Fruit fly (Drosophila melanogaster) whole organism, embryonic: ENCODE measurements around the gene Sap130.

ENCODE experiments used
- Ada2b ChIP-seq: fragments of 200-800 bp; sonication (Bioruptor generic); IDR thresholded peaks from 2 replicates; pipeline ENCODE4 v1.3.6; 2022; ENCODE audit warnings: missing biosample characterization, missing genetic modification characterization
- CG10209 ChIP-seq: fragments of 200-800 bp; sonication (Bioruptor generic); optimal IDR thresholded peaks from 3 replicates; lab custom pipeline; 2017; ENCODE audit warnings: missing biosample characterization, mild to moderate bottlenecking, missing genetic modification characterization, missing genetic modification reagents
- CG10431 ChIP-seq: fragments of 200-800 bp; sonication (Bioruptor generic); optimal IDR thresholded peaks from 3 replicates; lab custom pipeline; 2018; ENCODE audit warnings: missing biosample characterization, mild to moderate bottlenecking, missing genetic modification characterization
- CG10959 ChIP-seq: fragments of 200-800 bp; sonication (Bioruptor generic); IDR thresholded peaks from 2 replicates; pipeline ENCODE4 v1.3.6; 2022; ENCODE audit warnings: missing biosample characterization, missing genetic modification characterization
- CG11398 ChIP-seq: fragments of 200-800 bp; sonication (Bioruptor generic); optimal IDR thresholded peaks from 2 replicates; lab custom pipeline; 2016; ENCODE audit warnings: missing biosample characterization, missing genetic modification characterization
- CG13624 ChIP-seq: fragments of 200-800 bp; sonication (Bioruptor generic); optimal IDR thresholded peaks from 2 replicates; lab custom pipeline; 2016; ENCODE audit warnings: missing biosample characterization, missing genetic modification characterization
- CG14860 ChIP-seq: fragments of 200-800 bp; sonication (Bioruptor generic); IDR thresholded peaks from 3 replicates; pipeline ENCODE4 v1.3.6; 2022; ENCODE audit warnings: missing biosample characterization, missing genetic modification characterization; ENCODE audit not compliant: partially characterized antibody
- CG17802 ChIP-seq: fragments of 200-800 bp; sonication (Bioruptor generic); optimal IDR thresholded peaks from 2 replicates; lab custom pipeline; 2018; ENCODE audit warnings: missing biosample characterization, mild to moderate bottlenecking, missing genetic modification characterization, moderate library complexity
- CG1792 ChIP-seq: fragments of 200-800 bp; sonication (Bioruptor generic); optimal IDR thresholded peaks from 2 replicates; lab custom pipeline; 2016; ENCODE audit warnings: missing biosample characterization, missing genetic modification characterization
- CG2116 ChIP-seq: fragments of 200-800 bp; sonication (Bioruptor generic); optimal IDR thresholded peaks from 3 replicates; lab custom pipeline; 2018; ENCODE audit warnings: missing biosample characterization, mild to moderate bottlenecking, missing genetic modification characterization
- CG2202 ChIP-seq: fragments of 200-800 bp; sonication (Bioruptor generic); optimal IDR thresholded peaks from 2 replicates; lab custom pipeline; 2018; ENCODE audit warnings: missing biosample characterization, mild to moderate bottlenecking, missing genetic modification characterization
- CG3281 ChIP-seq: fragments of 200-800 bp; sonication (Bioruptor generic); optimal IDR thresholded peaks from 3 replicates; lab custom pipeline; 2017; ENCODE audit warnings: missing biosample characterization, mild to moderate bottlenecking, missing genetic modification characterization
- CG33557 ChIP-seq: fragments of 200-800 bp; sonication (Bioruptor generic); optimal IDR thresholded peaks from 2 replicates; lab custom pipeline; 2019; ENCODE audit warnings: missing biosample characterization, mild to moderate bottlenecking, missing genetic modification characterization, moderate library complexity
- CG3847 ChIP-seq: fragments of 200-800 bp; sonication (Bioruptor generic); IDR thresholded peaks from 2 replicates; pipeline ENCODE4 v1.3.6; 2022; ENCODE audit warnings: missing biosample characterization, missing genetic modification characterization
- CG4282 ChIP-seq: fragments of 200-800 bp; sonication (Bioruptor generic); optimal IDR thresholded peaks from 2 replicates; lab custom pipeline; 2016; ENCODE audit warnings: missing biosample characterization, missing genetic modification characterization
- CG6854 ChIP-seq: fragments of 200-800 bp; sonication (Bioruptor generic); optimal IDR thresholded peaks from 3 replicates; lab custom pipeline; 2017; ENCODE audit warnings: missing biosample characterization, mild to moderate bottlenecking, missing genetic modification characterization
- CG7786 ChIP-seq: fragments of 200-800 bp; sonication (Bioruptor generic); optimal IDR thresholded peaks from 2 replicates; lab custom pipeline; 2016; ENCODE audit warnings: missing biosample characterization, missing genetic modification characterization
- CG7987 ChIP-seq: fragments of 200-800 bp; sonication (Bioruptor generic); optimal IDR thresholded peaks from 2 replicates; lab custom pipeline; 2018; ENCODE audit warnings: missing biosample characterization, mild to moderate bottlenecking, missing genetic modification characterization, moderate library complexity
- CG8089 ChIP-seq: fragments of 200-800 bp; sonication (Bioruptor generic); optimal IDR thresholded peaks from 3 replicates; lab custom pipeline; 2016; ENCODE audit warnings: missing biosample characterization, missing genetic modification characterization
- CG8924 ChIP-seq: fragments of 200-800 bp; optimal IDR thresholded peaks from 3 replicates; lab custom pipeline; 2019; ENCODE audit warnings: missing biosample characterization, mild to moderate bottlenecking, missing genetic modification characterization, moderate library complexity
- CG9876 ChIP-seq: fragments of 200-800 bp; sonication (Bioruptor generic); optimal IDR thresholded peaks from 2 replicates; lab custom pipeline; 2016; ENCODE audit warnings: missing biosample characterization, missing genetic modification characterization
- D ChIP-seq, 2 experiments: fragments of 200-800 bp in 1 of 2; fragments of >200 bp in 1 of 2; sonication (Bioruptor generic) in 1 of 2; optimal IDR thresholded peaks; 2 replicates in 1 of 2; 3 replicates in 1 of 2; lab custom pipeline; 2017; ENCODE audit warnings: mild to moderate bottlenecking in 1 of 2, missing biosample characterization in 1 of 2, missing genetic modification characterization in 1 of 2, missing genetic modification reagents in 1 of 2
- Dad ChIP-seq: fragments of 200-800 bp; sonication (Bioruptor generic); optimal IDR thresholded peaks from 3 replicates; lab custom pipeline; 2016; ENCODE audit warnings: missing biosample characterization, missing genetic modification characterization
- Dbx ChIP-seq: fragments of 200-800 bp; sonication (Bioruptor generic); IDR thresholded peaks from 3 replicates; pipeline ENCODE4 v1.3.6; 2022; ENCODE audit warnings: missing biosample characterization, missing genetic modification characterization
- Dfd ChIP-seq, 2 experiments: fragments of >200 bp; optimal IDR thresholded peaks; 2 replicates each; lab custom pipeline; 2017; ENCODE audit warnings: missing biosample characterization in 2 of 2, missing genetic modification characterization in 2 of 2
- Drgx ChIP-seq: fragments of 200-800 bp; sonication (Bioruptor generic); IDR thresholded peaks from 2 replicates; pipeline ENCODE4 v1.3.6; 2022; ENCODE audit warnings: missing biosample characterization, missing genetic modification characterization
- Eip74EF ChIP-seq, 2 experiments: fragments of 200-800 bp in 1 of 2; fragments of >200 bp in 1 of 2; sonication (Bioruptor generic) in 1 of 2; optimal IDR thresholded peaks; 2 replicates each; lab custom pipeline; 2017 to 2019; ENCODE audit warnings: missing biosample characterization in 2 of 2, missing genetic modification characterization in 2 of 2, mild to moderate bottlenecking in 1 of 2, moderate library complexity in 1 of 2
- Fer1 ChIP-seq: fragments of 200-800 bp; sonication (Bioruptor generic); optimal IDR thresholded peaks from 2 replicates; lab custom pipeline; 2017; ENCODE audit warnings: missing biosample characterization, mild to moderate bottlenecking, missing genetic modification characterization
- HmgZ ChIP-seq: fragments of 200-800 bp; sonication (Bioruptor generic); optimal IDR thresholded peaks from 2 replicates; lab custom pipeline; 2018; ENCODE audit warnings: missing biosample characterization, mild to moderate bottlenecking, missing genetic modification characterization
- Hmr ChIP-seq: fragments of 200-800 bp; sonication (Bioruptor generic); optimal IDR thresholded peaks from 3 replicates; lab custom pipeline; 2017; ENCODE audit warnings: mild to moderate bottlenecking, missing biosample characterization, missing genetic modification reagents, missing genetic modification characterization
- MBD-R2 ChIP-seq: fragments of 200-800 bp; sonication (Bioruptor generic); IDR thresholded peaks from 2 replicates; pipeline ENCODE4 v1.3.6; 2022; ENCODE audit warnings: missing biosample characterization, missing genetic modification characterization
- MESR4 ChIP-seq: fragments of 200-800 bp; sonication (Bioruptor generic); optimal IDR thresholded peaks from 2 replicates; lab custom pipeline; 2018; ENCODE audit warnings: missing biosample characterization, mild to moderate bottlenecking, missing genetic modification characterization, moderate library complexity
- Sin3A ChIP-seq: fragments of >200 bp; optimal IDR thresholded peaks from 2 replicates; lab custom pipeline; 2018
- Usf ChIP-seq: fragments of 200-800 bp; sonication (Bioruptor generic); optimal IDR thresholded peaks from 2 replicates; lab custom pipeline; 2017; ENCODE audit warnings: missing genotype, missing biosample characterization, missing genetic modification characterization
- Xrp1 ChIP-seq: fragments of 200-800 bp; sonication (Bioruptor generic); IDR thresholded peaks from 2 replicates; pipeline ENCODE4 v1.3.6; 2022; ENCODE audit warnings: missing biosample characterization, missing genetic modification characterization
- YL-1 ChIP-seq: fragments of 200-800 bp; sonication (Bioruptor generic); optimal IDR thresholded peaks from 3 replicates; lab custom pipeline; 2017; ENCODE audit warnings: missing biosample characterization, mild to moderate bottlenecking, missing genetic modification characterization
- chm ChIP-seq: fragments of 200-800 bp; sonication (Bioruptor generic); IDR thresholded peaks from 2 replicates; pipeline ENCODE4 v1.3.6; 2022; ENCODE audit warnings: missing biosample characterization, missing genetic modification characterization
- ci ChIP-seq: fragments of 200-800 bp; sonication (Bioruptor generic); IDR thresholded peaks from 3 replicates; pipeline ENCODE4 v1.3.6; 2022; ENCODE audit warnings: missing biosample characterization, missing genetic modification characterization
- danr ChIP-seq: fragments of 200-800 bp; sonication (Bioruptor generic); IDR thresholded peaks from 2 replicates; pipeline ENCODE4 v1.3.6; 2022; ENCODE audit warnings: missing biosample characterization, missing genetic modification characterization
- fd64A ChIP-seq: fragments of 200-800 bp; sonication (Bioruptor generic); optimal IDR thresholded peaks from 3 replicates; lab custom pipeline; 2018; ENCODE audit warnings: missing biosample characterization, mild to moderate bottlenecking, missing genetic modification characterization
- ftz-f1 ChIP-seq: fragments of 200-800 bp; sonication (Bioruptor generic); optimal IDR thresholded peaks from 2 replicates; lab custom pipeline; 2016; ENCODE audit warnings: missing biosample characterization, missing genetic modification characterization
- grn ChIP-seq: fragments of 200-800 bp; sonication (Bioruptor generic); optimal IDR thresholded peaks from 3 replicates; lab custom pipeline; 2017; ENCODE audit warnings: missing biosample characterization, missing genetic modification characterization
- gt ChIP-seq: fragments of 200-800 bp; sonication (Bioruptor generic); IDR thresholded peaks from 2 replicates; pipeline ENCODE4 v1.3.6; 2022; ENCODE audit warnings: missing biosample characterization, missing genetic modification characterization
- kni ChIP-seq: fragments of 200-800 bp; sonication (Bioruptor generic); optimal IDR thresholded peaks from 3 replicates; lab custom pipeline; 2017; ENCODE audit warnings: mild to moderate bottlenecking, missing biosample characterization, missing genetic modification reagents, missing genetic modification characterization
- lola ChIP-seq, 3 experiments: fragments of >200 bp in 2 of 3; fragments of 200-800 bp in 1 of 3; sonication (Bioruptor generic) in 1 of 3; optimal IDR thresholded peaks; 2 replicates each; lab custom pipeline; 2017 to 2019; ENCODE audit warnings: missing biosample characterization in 3 of 3, missing genetic modification characterization in 3 of 3, mild to moderate bottlenecking in 1 of 3, moderate library complexity in 1 of 3
- luna ChIP-seq: fragments of 200-800 bp; sonication (Bioruptor generic); optimal IDR thresholded peaks from 2 replicates; lab custom pipeline; 2016; ENCODE audit warnings: missing biosample characterization, missing genetic modification characterization
- mam ChIP-seq: fragments of 200-800 bp; sonication (Bioruptor generic); optimal IDR thresholded peaks from 3 replicates; lab custom pipeline; 2016; ENCODE audit warnings: missing biosample characterization, missing genetic modification characterization
- nerfin-1 ChIP-seq: fragments of 200-800 bp; sonication (Bioruptor generic); optimal IDR thresholded peaks from 3 replicates; lab custom pipeline; 2019; ENCODE audit warnings: missing biosample characterization, mild to moderate bottlenecking, missing genetic modification characterization, moderate library complexity
- ro ChIP-seq: fragments of 200-800 bp; sonication (Bioruptor generic); IDR thresholded peaks from 2 replicates; pipeline ENCODE4 v1.3.6; 2022; ENCODE audit warnings: missing biosample characterization, missing genetic modification characterization
- shn ChIP-seq: fragments of 200-800 bp; sonication (Bioruptor generic); optimal IDR thresholded peaks from 3 replicates; lab custom pipeline; 2016; ENCODE audit warnings: missing biosample characterization, missing genetic modification characterization

The Sap130 gene

DNA sequence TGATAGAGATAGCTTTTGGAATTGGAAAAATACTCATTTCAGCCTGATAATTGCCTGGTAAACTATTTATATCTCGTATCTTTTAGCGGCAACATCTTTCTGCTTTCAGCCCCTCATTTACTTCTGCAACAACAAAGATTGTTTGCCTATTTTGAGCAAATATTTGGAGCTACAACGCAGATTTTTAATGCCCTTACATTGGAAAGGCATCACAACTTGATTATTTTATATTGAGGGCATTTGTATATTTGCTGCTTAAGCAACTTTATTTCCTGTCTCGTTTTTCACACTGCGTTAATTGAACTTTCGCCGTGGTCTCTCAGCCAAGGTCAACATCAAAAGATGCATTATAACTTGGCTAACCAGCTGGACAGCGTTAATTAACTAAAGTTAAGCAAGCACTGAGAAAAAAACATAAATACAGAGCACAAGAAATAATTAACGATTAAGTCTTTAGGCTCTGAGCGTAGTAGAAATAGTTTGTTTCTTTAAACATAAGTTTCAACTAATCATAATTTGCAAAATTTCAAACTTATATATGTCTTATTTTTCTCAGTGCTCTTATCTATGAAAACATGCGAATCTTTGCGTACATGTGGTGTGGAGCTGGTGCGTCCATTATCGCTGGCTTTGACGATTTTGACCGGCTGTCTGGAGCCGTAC lies 25.7 kb downstream of the Sap130 start (continued):
- TF ChIP-seq CG10431 = no peak
- no peak for TF ChIP-seq CG1792 (GFP tag; lab: Kevin White, UChicago)
- peak; percentile 36; the same call in 1 of the 2 replicates for TF ChIP-seq chm (GFP tag; lab: Robert Waterston, UW)
- TF ChIP-seq CG3281 (GFP tag; lab: Kevin White, UChicago) = peak; percentile 53
- TF ChIP-seq mam (GFP tag; lab: Kevin White, UChicago) = peak; percentile 32
- no peak for TF ChIP-seq grn (GFP tag; lab: Kevin White, UChicago)
- peak; percentile 15 for TF ChIP-seq HmgZ
- TF ChIP-seq CG3847 (GFP tag; lab: Robert Waterston, UW) = peak; percentile 39; the same call in 1 of the 2 replicates
- TF ChIP-seq MESR4 = no peak
- TF ChIP-seq CG17802 (tag; lab: Kevin White, UChicago) = no peak
- TF ChIP-seq Usf (GFP tag; lab: Kevin White, UChicago) = no peak
- TF ChIP-seq lola (GFP tag; optimal IDR thresholded peaks at IDR 0.05; lab: Kevin White, UChicago) = no peak
- TF ChIP-seq Dfd (GFP tag; optimal IDR thresholded peaks at IDR 0.05; lab: Kevin White, UChicago) = no peak
- TF ChIP-seq CG14860 (GFP tag; lab: Robert Waterston, UW) = no peak
- TF ChIP-seq CG2116 (GFP tag; lab: Kevin White, UChicago) = no peak
- TF ChIP-seq Drgx (GFP tag; lab: Robert Waterston, UW) = peak; percentile 70
- TF ChIP-seq CG33557 (GFP tag; lab: Kevin White, UChicago) = no peak
- peak; percentile 63; the same call in 1 of the 3 replicates for TF ChIP-seq ci
- no peak for TF ChIP-seq CG9876
- TF ChIP-seq CG11398 (GFP tag; lab: Kevin White, UChicago) = no peak
- TF ChIP-seq CG10959 = no peak
- no peak for TF ChIP-seq Sin3A (lab: Kevin White, UChicago)
- TF ChIP-seq Hmr (GFP tag; lab: Kevin White, UChicago) = peak; percentile 70
- no peak for TF ChIP-seq MBD-R2 (GFP tag; lab: Robert Waterston, UW)
- peak in 1 of 2 experiments; percentile 39 for TF ChIP-seq Eip74EF (GFP tag; optimal IDR thresholded peaks at IDR 0.05; lab: Kevin White, UChicago)
- no peak for TF ChIP-seq ftz-f1 (GFP tag; lab: Kevin White, UChicago)
- no peak for TF ChIP-seq danr (GFP tag; lab: Robert Waterston, UW)
- peak; percentile 32 for TF ChIP-seq CG8924 (tag; lab: Kevin White, UChicago)
- TF ChIP-seq Xrp1 (GFP tag; lab: Robert Waterston, UW) = peak; percentile 70; the same call in 1 of the 2 replicates
- TF ChIP-seq CG6854 (GFP tag; lab: Kevin White, UChicago) = peak; percentile 19
- no peak for TF ChIP-seq YL-1
- no peak for TF ChIP-seq CG4282 (GFP tag; lab: Kevin White, UChicago)
- TF ChIP-seq gt (GFP tag; lab: Robert Waterston, UW) = no peak
- TF ChIP-seq CG8089 = no peak
- TF ChIP-seq fd64A (GFP tag; lab: Kevin White, UChicago) = no peak
- peak; percentile 49 for TF ChIP-seq CG10209 (GFP tag; lab: Kevin White, UChicago)
- TF ChIP-seq CG7987 (GFP tag; lab: Kevin White, UChicago) = no peak
- peak; percentile 66 for TF ChIP-seq Ada2b (GFP tag; lab: Robert Waterston, UW)
- TF ChIP-seq nerfin-1 = no peak
- TF ChIP-seq ro (GFP tag; lab: Robert Waterston, UW) = no peak
- TF ChIP-seq CG7786 (GFP tag; lab: Kevin White, UChicago) = peak; percentile 41
- peak; percentile 45 for TF ChIP-seq CG13624 (GFP tag; lab: Kevin White, UChicago)
- peak; percentile 29 for TF ChIP-seq Fer1 (GFP tag; lab: Kevin White, UChicago)
- TF ChIP-seq Dbx (GFP tag; lab: Robert Waterston, UW) = no peak
- TF ChIP-seq CG2202 (tag; lab: Kevin White, UChicago) = no peak
- no peak for TF ChIP-seq Dad (GFP tag; lab: Kevin White, UChicago)
- no peak for TF ChIP-seq kni (GFP tag; lab: Kevin White, UChicago)
- TF ChIP-seq luna (GFP tag; lab: Kevin White, UChicago) = no peak
- no peak for TF ChIP-seq D (optimal IDR thresholded peaks at IDR 0.05; lab: Kevin White, UChicago)
- TF ChIP-seq D (GFP tag; optimal IDR thresholded peaks at IDR 0.05; lab: Kevin White, UChicago) = no peak
- TF ChIP-seq shn (GFP tag; lab: Kevin White, UChicago) = no peak
